Worm (Caenorhabditis elegans): Measurements from ENCODE around the gene cpna-3.

cpna-3 gene

ce11 chrIV:9096160-9096879 is at the start of gene cpna-3, which contains the start of gene znf-706:
TSS of gene cpna-3 (plus strand) at chrIV:9096842.
TSS of gene znf-706 (minus strand) at chrIV:9096231.
- TF ChIP-seq F13C5.2 (tag; optimal IDR thresholded peaks at IDR 0.05) (peak; percentile 28), ama-1 (optimal IDR thresholded peaks at IDR 0.05) (no peak)

- TF ChIP-seq ets-7 (tag; optimal IDR thresholded peaks at IDR 0.05) (peak; percentile 45), hmbx-1 (tag; optimal IDR thresholded peaks at IDR 0.05) (peak; percentile 5)
Measured at ce11 chrIV:9048096-9048495, 48.5 kb upstream of the cpna-3 start.

- TF ChIP-seq tbx-37 (GFP tag; conservative IDR thresholded peaks at IDR 0.05) (no peak), ceh-36 (tag; optimal IDR thresholded peaks at IDR 0.05) (no peak), aly-1 (tag; optimal IDR thresholded peaks at IDR 0.05) (no peak), tbx-11 (GFP tag; IDR thresholded peaks at IDR 0.05) (no peak), flt-1 (GFP tag; IDR thresholded peaks at IDR 0.05) (no peak), F13C5.2 (tag; optimal IDR thresholded peaks at IDR 0.05) (no peak), scrt-1 (GFP tag; IDR thresholded peaks at IDR 0.05) (no peak), sea-1 (GFP tag; conservative IDR thresholded peaks at IDR 0.05) (no peak), pes-1 (GFP tag; IDR thresholded peaks at IDR 0.05) (no peak), ceh-13 (GFP tag; optimal IDR thresholded peaks at IDR 0.05) (no peak), ets-7 (tag; optimal IDR thresholded peaks at IDR 0.05) (no peak), ama-1 (optimal IDR thresholded peaks at IDR 0.05) (no peak)
Measured at ce11 chrIV:9051036-9051435, 45.6 kb upstream of the cpna-3 start.

ce11 chrIV:9051510-9052175 is 45.0 kb upstream of the cpna-3 start:
- TF ChIP-seq tra-4 (tag; optimal IDR thresholded peaks at IDR 0.05) (no peak), ama-1 (optimal IDR thresholded peaks at IDR 0.05) (no peak), tbx-11 (GFP tag; IDR thresholded peaks at IDR 0.05) (no peak), pes-1 (GFP tag; IDR thresholded peaks at IDR 0.05) (no peak), F13C5.2 (tag; optimal IDR thresholded peaks at IDR 0.05) (no peak), scrt-1 (GFP tag; IDR thresholded peaks at IDR 0.05) (no peak), ceh-13 (GFP tag; optimal IDR thresholded peaks at IDR 0.05) (no peak)

- TF ChIP-seq hnd-1 (tag; optimal IDR thresholded peaks at IDR 0.05) (no peak), ceh-36 (tag; optimal IDR thresholded peaks at IDR 0.05) (no peak), B0310.2 (tag; optimal IDR thresholded peaks at IDR 0.05) (no peak), tbx-37 (GFP tag; conservative IDR thresholded peaks at IDR 0.05) (no peak), ceh-13 (GFP tag; optimal IDR thresholded peaks at IDR 0.05) (no peak), ets-7 (tag; optimal IDR thresholded peaks at IDR 0.05) (no peak)
Measured at ce11 chrIV:9053403-9053802, 43.2 kb upstream of the cpna-3 start.

ce11 chrIV:9063518-9063917 is 33.1 kb upstream of the cpna-3 start:
- TF ChIP-seq hnd-1 (tag; optimal IDR thresholded peaks at IDR 0.05) (no peak), B0310.2 (tag; optimal IDR thresholded peaks at IDR 0.05) (no peak), ceh-36 (tag; optimal IDR thresholded peaks at IDR 0.05) (no peak), pes-1 (GFP tag; IDR thresholded peaks at IDR 0.05) (no peak), hmg-4 (GFP tag; optimal IDR thresholded peaks at IDR 0.05) (no peak), ama-1 (optimal IDR thresholded peaks at IDR 0.05) (no peak), flt-1 (GFP tag; IDR thresholded peaks at IDR 0.05) (no peak), ceh-13 (GFP tag; optimal IDR thresholded peaks at IDR 0.05) (no peak), hmbx-1 (tag; optimal IDR thresholded peaks at IDR 0.05) (no peak), tra-4 (tag; optimal IDR thresholded peaks at IDR 0.05) (no peak), aly-1 (tag; optimal IDR thresholded peaks at IDR 0.05) (no peak), sea-1 (GFP tag; conservative IDR thresholded peaks at IDR 0.05) (no peak), F13C5.2 (tag; optimal IDR thresholded peaks at IDR 0.05) (no peak)

- 0 out of 2 replicates have a peak, but pooled peaks have one; percentile 8 for TF ChIP-seq pes-1 (GFP tag; IDR thresholded peaks at IDR 0.05)
Measured at ce11 chrIV:9067277-9068197, 29.1 kb upstream of the cpna-3 start.

ce11 chrIV:9069703-9070102 is 26.9 kb upstream of the cpna-3 start, which contains the start of gene nhr-11:
TSS of gene nhr-11 (plus strand) at chrIV:9070003.
- TF ChIP-seq flt-1 (GFP tag; IDR thresholded peaks at IDR 0.05), result no peak
- TF ChIP-seq ceh-36 (tag; optimal IDR thresholded peaks at IDR 0.05), result no peak
- TF ChIP-seq ets-7 (tag; optimal IDR thresholded peaks at IDR 0.05), result no peak
